Worm (Caenorhabditis elegans) whole organism, late embryonic: ENCODE results near the gene vglu-3.

Experiments used
- ama-1 ChIP-seq: fragments of 150-350 bp; optimal IDR thresholded peaks from 2 replicates; lab custom pipeline; 2014
- dmd-4 ChIP-seq: sonication (generic microtip); optimal IDR thresholded peaks from 2 replicates; lab custom pipeline; 2016; ENCODE audit warnings: borderline replicate concordance, missing genetic modification characterization, missing compliant biosample characterization
- elt-2 ChIP-seq: sonication (generic microtip); optimal IDR thresholded peaks from 2 replicates; lab custom pipeline; 2016; ENCODE audit warnings: missing genetic modification reagents, missing genetic modification characterization, missing compliant biosample characterization
- fkh-10 ChIP-seq: fragments of 150-350 bp; optimal IDR thresholded peaks from 2 replicates; lab custom pipeline; 2014; ENCODE audit warnings: missing biosample characterization, missing genetic modification reagents, missing genetic modification characterization
- ref-2 ChIP-seq: sonication (generic microtip); optimal IDR thresholded peaks from 2 replicates; lab custom pipeline; 2016; ENCODE audit warnings: missing genetic modification characterization, missing compliant biosample characterization
- tbx-2 ChIP-seq: sonication (generic microtip); optimal IDR thresholded peaks from 2 replicates; lab custom pipeline; 2016; ENCODE audit warnings: missing genetic modification characterization, missing compliant biosample characterization
- unc-86 ChIP-seq: sonication (generic microtip); optimal IDR thresholded peaks from 2 replicates; lab custom pipeline; 2016; ENCODE audit warnings: missing genetic modification characterization, missing compliant biosample characterization

DNA sequence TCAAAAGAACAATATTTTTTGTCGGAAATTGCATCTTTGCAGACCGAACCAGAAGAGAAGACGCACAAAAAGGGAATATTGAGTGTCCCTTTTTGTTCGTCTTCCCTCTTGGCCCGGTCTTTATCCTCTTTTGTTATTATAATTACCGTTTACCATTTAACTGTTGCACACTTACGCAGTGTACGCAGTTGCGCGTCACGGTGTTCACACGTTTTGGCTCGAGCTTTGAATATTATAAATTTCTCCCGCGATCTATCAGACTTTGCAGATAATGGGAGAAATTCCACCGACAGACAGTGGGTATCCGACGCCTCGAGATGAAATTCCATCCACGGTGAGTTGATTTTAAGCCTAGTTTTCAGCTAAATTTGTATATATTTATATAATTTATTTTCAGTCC lies 20.6 kb downstream of the vglu-3 start, which contains the start of gene sas-7:
- TF ChIP-seq ama-1 (lab: Kevin White, UChicago): no peak
- no peak for TF ChIP-seq dmd-4 (tag; lab: Kevin White, UChicago)
- no peak for TF ChIP-seq fkh-10
- TF ChIP-seq elt-2 (tag; lab: Kevin White, UChicago): no peak
- no peak for TF ChIP-seq tbx-2
- TF ChIP-seq ref-2 (tag; lab: Kevin White, UChicago): no peak
- no peak for TF ChIP-seq unc-86 (tag; lab: Kevin White, UChicago)
